Worm (Caenorhabditis elegans) whole organism, young adult: ENCODE measurements around the gene dos-3.

Experiments
- B0019.2 ChIP-seq: fragments of 200-800 bp; sonication (Bioruptor generic); conservative IDR thresholded peaks from 2 replicates; pipeline ENCODE4 v1.3.6; 2022; ENCODE audit warnings: missing genetic modification reagents, missing genetic modification characterization, missing compliant biosample characterization
- atf-7 ChIP-seq: sonication (generic microtip); optimal IDR thresholded peaks from 2 replicates; lab custom pipeline; 2017; ENCODE audit warnings: mild to moderate bottlenecking, missing genetic modification characterization, missing compliant biosample characterization
- attf-5 ChIP-seq: fragments of 200-800 bp; sonication (Bioruptor generic); optimal IDR thresholded peaks from 2 replicates; lab custom pipeline; 2018; ENCODE audit warnings: mild to moderate bottlenecking, missing genetic modification characterization, missing compliant biosample characterization
- attf-6 ChIP-seq: fragments of 200-800 bp; sonication (Bioruptor generic); IDR thresholded peaks from 2 replicates; pipeline ENCODE4 v1.3.6; 2022; ENCODE audit warnings: missing genetic modification reagents, missing genetic modification characterization, missing compliant biosample characterization
- ceh-27 ChIP-seq: fragments of 200-800 bp; sonication (Bioruptor generic); optimal IDR thresholded peaks from 2 replicates; lab custom pipeline; 2018; ENCODE audit warnings: mild to moderate bottlenecking, missing genetic modification characterization, moderate library complexity, missing compliant biosample characterization
- lin-54 ChIP-seq: fragments of 200-800 bp; sonication (Bioruptor generic); optimal IDR thresholded peaks from 2 replicates; lab custom pipeline; 2018; ENCODE audit warnings: mild to moderate bottlenecking, missing genetic modification characterization, missing compliant biosample characterization
- lir-1 ChIP-seq: fragments of 200-800 bp; sonication (Bioruptor generic); conservative IDR thresholded peaks from 2 replicates; pipeline ENCODE4 v1.3.6; 2022; ENCODE audit warnings: missing genetic modification reagents, missing genetic modification characterization, missing compliant biosample characterization

DNA sequence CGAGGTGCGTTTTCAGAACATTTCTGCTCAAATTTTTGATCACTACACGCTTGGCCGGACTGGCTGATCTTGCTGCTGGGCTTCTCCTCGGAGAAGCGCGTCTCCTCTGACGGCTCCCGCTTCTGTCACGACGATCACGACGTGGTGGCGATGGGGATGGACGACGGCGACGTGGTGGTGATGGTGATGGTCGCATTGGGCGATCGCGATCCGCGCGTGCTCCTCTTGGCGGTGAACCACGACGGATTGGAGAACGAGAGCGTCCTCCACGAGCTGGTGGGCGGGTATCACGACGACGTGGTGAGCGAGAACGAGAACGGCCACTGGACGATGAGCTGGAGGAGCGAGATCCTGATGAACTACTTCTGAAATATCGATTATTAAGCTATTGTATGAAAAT lies 14.0 kb upstream of the dos-3 start:
- TF ChIP-seq ceh-27 (GFP tag; lab: Kevin White, UChicago) = no peak
- no peak for TF ChIP-seq attf-6 (GFP tag; lab: Robert Waterston, UW)
- no peak for TF ChIP-seq attf-5 (GFP tag; lab: Kevin White, UChicago)
- TF ChIP-seq atf-7 (tag; lab: Kevin White, UChicago) = no peak
- no peak for TF ChIP-seq lir-1 (GFP tag; lab: Robert Waterston, UW)
- no peak for TF ChIP-seq lin-54 (GFP tag; lab: Kevin White, UChicago)
- no peak for TF ChIP-seq B0019.2
